Fruit fly (Drosophila melanogaster) whole organism, embryonic: ENCODE results near the gene Nep6.
A peak's percentile ranks its signal among the peaks of the same experiment; 100 is the strongest.

Experiments used
- Bteb2 ChIP-seq: fragments of 200-800 bp; sonication (Bioruptor generic); optimal IDR thresholded peaks from 2 replicates; lab custom pipeline; 2016; ENCODE audit warnings: missing biosample characterization, missing genetic modification characterization
- CG10321 ChIP-seq: fragments of 200-800 bp; sonication (Bioruptor generic); IDR thresholded peaks from 2 replicates; pipeline ENCODE4 v1.3.6; 2022; ENCODE audit warnings: missing biosample characterization, missing genetic modification characterization
- CG10366 ChIP-seq: fragments of 200-800 bp; sonication (Bioruptor generic); IDR thresholded peaks from 2 replicates; pipeline ENCODE4 v1.3.6; 2022; ENCODE audit warnings: missing biosample characterization, missing genetic modification characterization
- CG10565 ChIP-seq: fragments of 200-800 bp; sonication (Bioruptor generic); optimal IDR thresholded peaks from 3 replicates; lab custom pipeline; 2016; ENCODE audit warnings: missing biosample characterization, mild to moderate bottlenecking, missing genetic modification characterization
- CG11504 ChIP-seq: fragments of 200-800 bp; sonication (Bioruptor generic); optimal IDR thresholded peaks from 3 replicates; lab custom pipeline; 2019; ENCODE audit warnings: missing biosample characterization, mild to moderate bottlenecking, missing genetic modification characterization, moderate library complexity
- CG12104 ChIP-seq: fragments of 200-800 bp; sonication (Bioruptor generic); optimal IDR thresholded peaks from 3 replicates; lab custom pipeline; 2016; ENCODE audit warnings: missing biosample characterization, missing genetic modification characterization
- CG1233 ChIP-seq: fragments of 200-800 bp; sonication (Bioruptor generic); optimal IDR thresholded peaks from 4 replicates; lab custom pipeline; 2018; ENCODE audit warnings: missing biosample characterization, mild to moderate bottlenecking, missing genetic modification characterization
- CG13123 ChIP-seq: fragments of 200-800 bp; sonication (Bioruptor generic); optimal IDR thresholded peaks from 2 replicates; lab custom pipeline; 2016; ENCODE audit warnings: missing biosample characterization, missing genetic modification characterization
- CG13287 ChIP-seq: fragments of 200-800 bp; sonication (Bioruptor generic); IDR thresholded peaks from 2 replicates; pipeline ENCODE4 v1.3.6; 2022; ENCODE audit warnings: missing biosample characterization, missing genetic modification characterization; ENCODE audit not compliant: partially characterized antibody
- CG14014 ChIP-seq: fragments of 200-800 bp; sonication (Bioruptor generic); IDR thresholded peaks from 2 replicates; pipeline ENCODE4 v1.3.6; 2022; ENCODE audit warnings: missing biosample characterization, missing genetic modification characterization
- CG15601 ChIP-seq: fragments of 200-800 bp; sonication (Bioruptor generic); optimal IDR thresholded peaks from 3 replicates; lab custom pipeline; 2019; ENCODE audit warnings: missing biosample characterization, mild to moderate bottlenecking, missing genetic modification characterization, moderate library complexity
- CG17802 ChIP-seq: fragments of 200-800 bp; sonication (Bioruptor generic); optimal IDR thresholded peaks from 2 replicates; lab custom pipeline; 2018; ENCODE audit warnings: missing biosample characterization, mild to moderate bottlenecking, missing genetic modification characterization, moderate library complexity
- CG1792 ChIP-seq: fragments of 200-800 bp; sonication (Bioruptor generic); optimal IDR thresholded peaks from 2 replicates; lab custom pipeline; 2016; ENCODE audit warnings: missing biosample characterization, missing genetic modification characterization
- CG30431 ChIP-seq: fragments of 200-800 bp; sonication (Bioruptor generic); optimal IDR thresholded peaks from 2 replicates; lab custom pipeline; 2017; ENCODE audit warnings: missing biosample characterization, missing genetic modification characterization
- CG33557 ChIP-seq: fragments of 200-800 bp; sonication (Bioruptor generic); optimal IDR thresholded peaks from 2 replicates; lab custom pipeline; 2019; ENCODE audit warnings: missing biosample characterization, mild to moderate bottlenecking, missing genetic modification characterization, moderate library complexity
- CG34224 ChIP-seq: fragments of 200-800 bp; sonication (Bioruptor generic); IDR thresholded peaks from 3 replicates; pipeline ENCODE4 v1.3.6; 2022; ENCODE audit warnings: missing biosample characterization, missing genetic modification characterization; ENCODE audit not compliant: partially characterized antibody
- CG5180 ChIP-seq: fragments of 200-800 bp; sonication (Bioruptor generic); optimal IDR thresholded peaks from 3 replicates; lab custom pipeline; 2017; ENCODE audit warnings: missing biosample characterization, missing genetic modification characterization, mild to moderate bottlenecking, moderate library complexity, missing genetic modification reagents
- CG7357 ChIP-seq: fragments of 200-800 bp; sonication (Bioruptor generic); IDR thresholded peaks from 3 replicates; pipeline ENCODE4 v1.3.6; 2022; ENCODE audit warnings: missing biosample characterization, missing genetic modification characterization
- CG7963 ChIP-seq: fragments of 200-800 bp; sonication (Bioruptor generic); IDR thresholded peaks from 3 replicates; pipeline ENCODE4 v1.3.6; 2022; ENCODE audit warnings: missing biosample characterization, missing genetic modification characterization; ENCODE audit not compliant: partially characterized antibody
- CG8924 ChIP-seq: fragments of 200-800 bp; optimal IDR thresholded peaks from 3 replicates; lab custom pipeline; 2019; ENCODE audit warnings: missing biosample characterization, mild to moderate bottlenecking, missing genetic modification characterization, moderate library complexity
- Dp ChIP-seq: fragments of 200-800 bp; sonication (Bioruptor generic); optimal IDR thresholded peaks from 2 replicates; lab custom pipeline; 2018; ENCODE audit warnings: missing biosample characterization, mild to moderate bottlenecking, missing genetic modification characterization, moderate library complexity
- Drgx ChIP-seq: fragments of 200-800 bp; sonication (Bioruptor generic); IDR thresholded peaks from 2 replicates; pipeline ENCODE4 v1.3.6; 2022; ENCODE audit warnings: missing biosample characterization, missing genetic modification characterization
- Ets97D ChIP-seq: fragments of 200-800 bp; sonication (Bioruptor generic); optimal IDR thresholded peaks from 3 replicates; lab custom pipeline; 2016; ENCODE audit warnings: missing biosample characterization, missing genetic modification characterization
- Jarid2 ChIP-seq: fragments of 200-800 bp; sonication (Bioruptor generic); optimal IDR thresholded peaks from 3 replicates; lab custom pipeline; 2017; ENCODE audit warnings: mild to moderate bottlenecking, missing biosample characterization, missing genetic modification reagents, missing genetic modification characterization
- Med ChIP-seq: fragments of 200-800 bp; sonication (Bioruptor generic); peaks from one replicate; lab custom pipeline; 2016; ENCODE audit warnings: missing biosample characterization, missing genetic modification characterization, mild to moderate bottlenecking, inconsistent platforms, moderate library complexity
- Rfx ChIP-seq: fragments of 200-800 bp; sonication (Bioruptor generic); IDR thresholded peaks from 2 replicates; pipeline ENCODE4 v1.3.6; 2022; ENCODE audit warnings: missing biosample characterization, missing genetic modification characterization
- Sox102F ChIP-seq: fragments of 200-800 bp; sonication (Bioruptor generic); optimal IDR thresholded peaks from 2 replicates; lab custom pipeline; 2018; ENCODE audit warnings: missing biosample characterization, mild to moderate bottlenecking, missing genetic modification characterization, moderate library complexity
- Taf1 ChIP-seq: fragments of 200-800 bp; sonication (Bioruptor generic); IDR thresholded peaks from 2 replicates; pipeline ENCODE4 v1.3.6; 2022; ENCODE audit warnings: missing biosample characterization, missing genetic modification characterization
- Tbp ChIP-seq: fragments of >200 bp; optimal IDR thresholded peaks from 2 replicates; lab custom pipeline; 2018; ENCODE audit warnings: missing biosample characterization, missing genetic modification characterization
- bab2 ChIP-seq: fragments of 200-800 bp; sonication (Bioruptor generic); optimal IDR thresholded peaks from 2 replicates; lab custom pipeline; 2016; ENCODE audit warnings: missing biosample characterization, missing genetic modification characterization
- bbx ChIP-seq: fragments of 200-800 bp; sonication (Bioruptor generic); IDR thresholded peaks from 2 replicates; pipeline ENCODE4 v1.3.6; 2022; ENCODE audit warnings: missing biosample characterization, missing genetic modification characterization; ENCODE audit not compliant: partially characterized antibody
- dati ChIP-seq: fragments of 200-800 bp; sonication (Bioruptor generic); IDR thresholded peaks from 2 replicates; pipeline ENCODE4 v1.3.6; 2022; ENCODE audit warnings: missing biosample characterization, missing genetic modification characterization
- eve ChIP-seq, 2 experiments: fragments of >200 bp; optimal IDR thresholded peaks; 2 replicates each; lab custom pipeline; 2017; ENCODE audit warnings: missing biosample characterization in 2 of 2, missing genetic modification characterization in 2 of 2
- ewg ChIP-seq: fragments of 200-800 bp; sonication (Bioruptor generic); optimal IDR thresholded peaks from 3 replicates; lab custom pipeline; 2017; ENCODE audit warnings: mild to moderate bottlenecking, missing biosample characterization, missing genetic modification reagents, missing genetic modification characterization
- exex ChIP-seq: fragments of 200-800 bp; sonication (Bioruptor generic); optimal IDR thresholded peaks from 4 replicates; lab custom pipeline; 2018; ENCODE audit warnings: missing biosample characterization, mild to moderate bottlenecking, missing genetic modification characterization, moderate library complexity
- gfzf ChIP-seq: fragments of 200-800 bp; sonication (Bioruptor generic); optimal IDR thresholded peaks from 2 replicates; lab custom pipeline; 2016; ENCODE audit warnings: missing biosample characterization, mild to moderate bottlenecking, missing genetic modification characterization, moderate library complexity
- gt ChIP-seq: fragments of 200-800 bp; sonication (Bioruptor generic); IDR thresholded peaks from 2 replicates; pipeline ENCODE4 v1.3.6; 2022; ENCODE audit warnings: missing biosample characterization, missing genetic modification characterization
- h ChIP-seq: fragments of >200 bp; optimal IDR thresholded peaks from 2 replicates; lab custom pipeline; 2017
- hth ChIP-seq: fragments of >200 bp; optimal IDR thresholded peaks from 2 replicates; lab custom pipeline; 2017; ENCODE audit warnings: inconsistent platforms
- nau ChIP-seq: fragments of 200-800 bp; sonication (Bioruptor generic); optimal IDR thresholded peaks from 3 replicates; lab custom pipeline; 2017; ENCODE audit warnings: missing biosample characterization, mild to moderate bottlenecking, missing genetic modification characterization, missing genetic modification reagents
- org-1 ChIP-seq: fragments of 200-800 bp; sonication (Bioruptor generic); optimal IDR thresholded peaks from 2 replicates; lab custom pipeline; 2017; ENCODE audit warnings: missing biosample characterization, missing genetic modification characterization
- pan ChIP-seq, 4 experiments: fragments of >200 bp in 3 of 4; fragments of 200-800 bp in 1 of 4; sonication (Bioruptor generic) in 1 of 4; optimal IDR thresholded peaks in 3 of 4; IDR thresholded peaks in 1 of 4; 2 replicates each; pipeline versions ENCODE4 v1.3.6 to Lab custom; 2017 to 2022; ENCODE audit warnings: missing biosample characterization in 2 of 4, missing genetic modification characterization in 2 of 4, mixed read lengths in 1 of 4
- row ChIP-seq: fragments of 200-800 bp; sonication (Bioruptor generic); IDR thresholded peaks from 3 replicates; pipeline ENCODE4 v1.3.6; 2022; ENCODE audit warnings: missing biosample characterization, missing genetic modification characterization
- salm ChIP-seq: fragments of 200-800 bp; sonication (Bioruptor generic); optimal IDR thresholded peaks from 2 replicates; lab custom pipeline; 2018; ENCODE audit warnings: missing biosample characterization, mild to moderate bottlenecking, missing genetic modification characterization
- sens ChIP-seq: fragments of 200-800 bp; sonication (Bioruptor generic); peaks from one replicate; lab custom pipeline; 2016; ENCODE audit warnings: missing biosample characterization, missing genetic modification characterization
- stwl ChIP-seq: fragments of 200-800 bp; sonication (Bioruptor generic); optimal IDR thresholded peaks from 3 replicates; lab custom pipeline; 2018; ENCODE audit warnings: missing biosample characterization, mild to moderate bottlenecking, missing genetic modification characterization, moderate library complexity
- tap ChIP-seq: fragments of 200-800 bp; optimal IDR thresholded peaks from 3 replicates; lab custom pipeline; 2019; ENCODE audit warnings: missing biosample characterization, mild to moderate bottlenecking, missing genetic modification characterization, moderate library complexity

Gene Nep6

dm6 chrX:12777763-12778408, 23.6 kb upstream of the Nep6 start:
- TF ChIP-seq gt (GFP tag; lab: Robert Waterston, UW) (no peak), Rfx (GFP tag; lab: Robert Waterston, UW) (no peak), eve (GFP tag; optimal IDR thresholded peaks at IDR 0.05; lab: Kevin White, UChicago) (no peak), CG10321 (GFP tag; lab: Robert Waterston, UW) (no peak), stwl (tag; lab: Kevin White, UChicago) (no peak), CG5180 (GFP tag; lab: Kevin White, UChicago) (peak; percentile 73), CG15601 (no peak), CG11504 (peak; percentile 90), CG30431 (GFP tag; lab: Kevin White, UChicago) (no peak), row (GFP tag; lab: Robert Waterston, UW) (0 out of 3 replicates have a peak, but pooled peaks have one; percentile 15), exex (tag; lab: Kevin White, UChicago) (no peak), org-1 (no peak), Drgx (GFP tag; lab: Robert Waterston, UW) (peak; percentile 37; the same call in 1 of the 2 replicates), CG17802 (tag; lab: Kevin White, UChicago) (no peak), CG7963 (GFP tag; lab: Robert Waterston, UW) (no peak)

DNA sequence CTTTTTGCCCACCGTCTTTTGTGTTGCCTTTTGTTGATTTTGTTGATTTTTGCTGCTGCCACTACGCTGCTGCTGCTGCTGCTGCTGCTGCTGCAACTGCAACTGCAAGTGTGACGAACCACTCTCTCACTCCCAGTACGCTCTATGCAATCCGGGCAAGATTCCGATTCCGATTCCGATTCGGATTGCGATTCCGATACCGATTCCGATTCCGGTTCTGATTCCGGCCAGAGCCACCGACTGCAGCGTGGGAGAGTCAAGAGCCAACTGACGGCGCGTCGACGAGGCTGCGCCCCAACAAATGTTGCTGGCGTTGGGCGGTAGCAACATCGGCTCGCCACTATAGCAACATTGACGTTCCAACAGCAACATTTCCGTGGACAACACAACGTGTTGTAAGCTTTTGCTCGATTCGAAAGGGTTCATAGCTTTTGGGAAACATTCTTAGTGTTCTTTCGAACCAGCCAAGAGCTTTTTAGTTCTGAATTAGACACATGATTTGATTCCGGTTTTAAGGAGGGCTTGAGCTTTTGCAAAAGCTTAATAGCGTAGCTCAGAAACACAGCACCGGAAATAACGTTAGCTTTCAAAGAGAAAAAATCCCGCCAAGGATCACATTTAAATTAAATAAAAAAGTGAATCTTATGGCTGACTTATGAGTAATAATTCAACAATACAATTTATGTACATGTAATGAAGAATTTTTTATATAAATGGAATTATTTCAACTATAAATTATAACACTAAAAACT, 16.6 kb upstream of the Nep6 start, which contains the start of gene CG32647:
CG32647 (minus strand) TSS at position 269 of the 752 bp plus-strand sequence.
- TF ChIP-seq Jarid2, result peak; percentile 79
- no peak for TF ChIP-seq h (lab: Kevin White, UChicago)
- TF ChIP-seq Ets97D, result peak; percentile 81
- no peak for TF ChIP-seq stwl (tag; lab: Kevin White, UChicago)
- TF ChIP-seq dati (GFP tag; lab: Robert Waterston, UW), result no peak
- TF ChIP-seq CG12104 (GFP tag; lab: Kevin White, UChicago), result no peak
- no peak for TF ChIP-seq Taf1 (GFP tag; lab: Robert Waterston, UW)
- no peak for TF ChIP-seq CG13123 (GFP tag; lab: Kevin White, UChicago)
- no peak for TF ChIP-seq tap (tag; lab: Kevin White, UChicago)
- TF ChIP-seq pan (optimal IDR thresholded peaks at IDR 0.05; lab: Kevin White, UChicago), result no peak
- TF ChIP-seq pan (GFP tag; optimal IDR thresholded peaks at IDR 0.05 in 1 of 2, IDR thresholded peaks at IDR 0.05 in 1 of 2), result no peak
- TF ChIP-seq CG10366 (GFP tag; lab: Robert Waterston, UW), result no peak
- TF ChIP-seq CG1792 (GFP tag; lab: Kevin White, UChicago), result no peak
- TF ChIP-seq sens (GFP tag; lab: Kevin White, UChicago), result peak; percentile 22
- TF ChIP-seq CG34224 (GFP tag; lab: Robert Waterston, UW), result 0 out of 3 replicates have a peak, but pooled peaks have one; percentile 9
- TF ChIP-seq salm (tag; lab: Kevin White, UChicago), result no peak
- TF ChIP-seq bab2, result no peak
- TF ChIP-seq CG7357 (GFP tag; lab: Robert Waterston, UW), result no peak
- TF ChIP-seq Sox102F (GFP tag; lab: Kevin White, UChicago), result no peak
- no peak for TF ChIP-seq gfzf (GFP tag; lab: Kevin White, UChicago)
- TF ChIP-seq Med, result peak; percentile 79
- TF ChIP-seq CG10565 (GFP tag; lab: Kevin White, UChicago), result no peak
- no peak for TF ChIP-seq CG33557 (GFP tag; lab: Kevin White, UChicago)
- TF ChIP-seq CG14014 (GFP tag; lab: Robert Waterston, UW), result no peak
- no peak for TF ChIP-seq nau (GFP tag; lab: Kevin White, UChicago)
- no peak for TF ChIP-seq bbx
- no peak for TF ChIP-seq CG1233 (GFP tag; lab: Kevin White, UChicago)
- TF ChIP-seq Tbp (GFP tag; lab: Kevin White, UChicago), result no peak
- peak; percentile 20 for TF ChIP-seq ewg (GFP tag; lab: Kevin White, UChicago)
- no peak for TF ChIP-seq hth (lab: Kevin White, UChicago)
- TF ChIP-seq Bteb2 (GFP tag; lab: Kevin White, UChicago), result no peak
- TF ChIP-seq CG13287 (GFP tag; lab: Robert Waterston, UW), result peak; percentile 43; the same call in 1 of the 2 replicates
- no peak for TF ChIP-seq CG8924 (tag; lab: Kevin White, UChicago)
- TF ChIP-seq Dp (GFP tag; lab: Kevin White, UChicago), result peak; percentile 26
